Worm (Caenorhabditis elegans) whole organism, L1 larva: ENCODE results near the gene M199.9.

Experiments used
- C04F5.9 ChIP-seq: sonication (generic microtip); optimal IDR thresholded peaks from 2 replicates; lab custom pipeline; 2016; ENCODE audit warnings: missing genetic modification characterization, missing compliant biosample characterization
- C16A3.4 ChIP-seq: fragments of 150-350 bp; optimal IDR thresholded peaks from 2 replicates; lab custom pipeline; 2014; ENCODE audit warnings: missing biosample characterization, missing genetic modification characterization
- F16B12.6 ChIP-seq: fragments of 150-350 bp; optimal IDR thresholded peaks from 2 replicates; lab custom pipeline; 2014; ENCODE audit warnings: missing biosample characterization, missing genetic modification characterization
- Y116A8C.19 ChIP-seq: sonication (generic microtip); optimal IDR thresholded peaks from 2 replicates; lab custom pipeline; 2016; ENCODE audit warnings: missing compliant biosample characterization, missing genetic modification characterization, borderline replicate concordance
- alr-1 ChIP-seq: fragments of 200-800 bp; sonication (Bioruptor generic); optimal IDR thresholded peaks from 2 replicates; lab custom pipeline; 2018; ENCODE audit warnings: borderline replicate concordance, mild to moderate bottlenecking, missing genetic modification characterization, missing compliant biosample characterization
- ama-1 ChIP-seq: fragments of 150-350 bp; optimal IDR thresholded peaks from 2 replicates; lab custom pipeline; 2014
- blmp-1 ChIP-seq: fragments of 150-350 bp; optimal IDR thresholded peaks from 2 replicates; lab custom pipeline; 2014; ENCODE audit warnings: missing biosample characterization, missing genetic modification characterization
- ceh-63 ChIP-seq: fragments of 200-800 bp; sonication (Bioruptor generic); optimal IDR thresholded peaks from 2 replicates; lab custom pipeline; 2018; ENCODE audit warnings: mild to moderate bottlenecking, missing genetic modification characterization, missing compliant biosample characterization
- ceh-8 ChIP-seq: fragments of 200-800 bp; sonication (Bioruptor generic); optimal IDR thresholded peaks from 2 replicates; lab custom pipeline; 2018; ENCODE audit warnings: mild to moderate bottlenecking, missing genetic modification characterization, moderate library complexity, missing compliant biosample characterization
- ceh-88 ChIP-seq: fragments of 200-800 bp; sonication (Bioruptor generic); IDR thresholded peaks from 2 replicates; pipeline ENCODE4 v1.3.6; 2022; ENCODE audit warnings: missing genetic modification characterization, missing compliant biosample characterization
- dpl-1 ChIP-seq, 3 experiments: fragments of 150-350 bp in 2 of 3; sonication (generic microtip) in 1 of 3; optimal IDR thresholded peaks; 2 replicates each; lab custom pipeline; 2014 to 2017; ENCODE audit warnings: missing biosample characterization in 3 of 3, missing genetic modification characterization in 3 of 3, missing genetic modification reagents in 3 of 3
- egl-27 ChIP-seq, 2 experiments: fragments of 150-350 bp in 1 of 2; sonication (generic microtip); optimal IDR thresholded peaks; 3 replicates each; lab custom pipeline; 2017 to 2018; ENCODE audit warnings: missing biosample characterization in 2 of 2, missing genetic modification characterization in 2 of 2, missing genetic modification reagents in 2 of 2
- elt-2 ChIP-seq: sonication (generic microtip); optimal IDR thresholded peaks from 2 replicates; lab custom pipeline; 2016; ENCODE audit warnings: missing genetic modification characterization, mild to moderate bottlenecking, inconsistent platforms, missing compliant biosample characterization, missing genetic modification reagents
- ets-5 ChIP-seq: fragments of 200-800 bp; sonication (Bioruptor generic); IDR thresholded peaks from 2 replicates; pipeline ENCODE4 v1.3.6; 2022; ENCODE audit warnings: missing genetic modification characterization, missing compliant biosample characterization
- fkh-4 ChIP-seq: sonication (generic microtip); optimal IDR thresholded peaks from 2 replicates; lab custom pipeline; 2016; ENCODE audit warnings: missing compliant biosample characterization, missing genetic modification characterization, borderline replicate concordance
- fkh-8 ChIP-seq: sonication (generic microtip); optimal IDR thresholded peaks from 2 replicates; lab custom pipeline; 2016; ENCODE audit warnings: mild to moderate bottlenecking, missing genetic modification characterization, missing compliant biosample characterization
- fos-1 ChIP-seq: fragments of 150-350 bp; optimal IDR thresholded peaks from 2 replicates; lab custom pipeline; 2014; ENCODE audit warnings: missing biosample characterization, missing genetic modification characterization
- hlh-17 ChIP-seq: fragments of 200-800 bp; sonication (Bioruptor generic); optimal IDR thresholded peaks from 2 replicates; lab custom pipeline; 2018; ENCODE audit warnings: missing genetic modification characterization, mild to moderate bottlenecking, missing compliant biosample characterization, moderate library complexity, borderline replicate concordance
- hlh-4 ChIP-seq: sonication (generic microtip); optimal IDR thresholded peaks from 2 replicates; lab custom pipeline; 2016; ENCODE audit warnings: mild to moderate bottlenecking, missing genetic modification characterization, missing compliant biosample characterization
- irx-1 ChIP-seq: sonication (generic microtip); optimal IDR thresholded peaks from 2 replicates; lab custom pipeline; 2016; ENCODE audit warnings: missing genetic modification characterization, missing compliant biosample characterization
- jun-1 ChIP-seq: fragments of 150-350 bp; optimal IDR thresholded peaks from 2 replicates; lab custom pipeline; 2014; ENCODE audit warnings: missing biosample characterization, missing genetic modification reagents, missing genetic modification characterization
- lin-13 ChIP-seq: fragments of 150-350 bp; optimal IDR thresholded peaks from 2 replicates; lab custom pipeline; 2014; ENCODE audit warnings: missing biosample characterization, missing genetic modification reagents, missing genetic modification characterization
- lin-15B ChIP-seq: fragments of 150-350 bp; sonication (generic microtip); optimal IDR thresholded peaks from 3 replicates; lab custom pipeline; 2014; ENCODE audit warnings: missing biosample characterization, missing genetic modification characterization
- lin-35 ChIP-seq, 2 experiments: fragments of 150-350 bp; optimal IDR thresholded peaks; 2 replicates each; lab custom pipeline; 2014; ENCODE audit warnings: missing biosample characterization in 2 of 2, missing genetic modification characterization in 2 of 2, missing genetic modification reagents in 2 of 2
- mab-9 ChIP-seq: fragments of 200-800 bp; sonication (Bioruptor generic); IDR thresholded peaks from 2 replicates; pipeline ENCODE4 v1.3.6; 2022; ENCODE audit warnings: missing genetic modification reagents, missing genetic modification characterization, missing compliant biosample characterization
- mdl-1 ChIP-seq, 2 experiments: fragments of 150-350 bp; optimal IDR thresholded peaks; 2 replicates each; lab custom pipeline; 2014 to 2017; ENCODE audit warnings: missing biosample characterization in 2 of 2, missing genetic modification characterization in 2 of 2, inconsistent platforms in 1 of 2
- nhr-12 ChIP-seq: sonication (generic microtip); optimal IDR thresholded peaks from 2 replicates; lab custom pipeline; 2017; ENCODE audit warnings: missing biosample characterization, missing genetic modification characterization
- nhr-237 ChIP-seq: fragments of 150-350 bp; optimal IDR thresholded peaks from 2 replicates; lab custom pipeline; 2014; ENCODE audit warnings: missing biosample characterization, missing genetic modification characterization
- nhr-71 ChIP-seq: sonication (generic microtip); optimal IDR thresholded peaks from 2 replicates; lab custom pipeline; 2016; ENCODE audit warnings: mild to moderate bottlenecking, missing genetic modification characterization, moderate library complexity, missing compliant biosample characterization
- nhr-76 ChIP-seq: sonication (generic microtip); optimal IDR thresholded peaks from 2 replicates; lab custom pipeline; 2017; ENCODE audit warnings: missing biosample characterization, missing genetic modification characterization
- nhr-85 ChIP-seq: sonication (generic microtip); peaks from one replicate; lab custom pipeline; 2016; ENCODE audit warnings: missing genetic modification characterization, inconsistent platforms, missing compliant biosample characterization
- nhr-90 ChIP-seq: sonication (generic microtip); optimal IDR thresholded peaks from 2 replicates; lab custom pipeline; 2016; ENCODE audit warnings: mild to moderate bottlenecking, missing genetic modification characterization, missing compliant biosample characterization; ENCODE audit not compliant: poor library complexity
- skn-1 ChIP-seq: fragments of 150-350 bp; optimal IDR thresholded peaks from 2 replicates; lab custom pipeline; 2014; ENCODE audit warnings: missing biosample characterization, missing genetic modification characterization
- snpc-4 ChIP-seq: fragments of 150-350 bp; optimal IDR thresholded peaks from 2 replicates; lab custom pipeline; 2014; ENCODE audit warnings: missing biosample characterization, missing genetic modification characterization
- sox-4 ChIP-seq: sonication (generic microtip); optimal IDR thresholded peaks from 2 replicates; lab custom pipeline; 2016; ENCODE audit warnings: missing genetic modification characterization, missing compliant biosample characterization
- tbx-2 ChIP-seq: sonication (generic microtip); optimal IDR thresholded peaks from 2 replicates; lab custom pipeline; 2016; ENCODE audit warnings: missing genetic modification characterization, missing compliant biosample characterization
- unc-30 ChIP-seq: sonication (generic microtip); optimal IDR thresholded peaks from 2 replicates; lab custom pipeline; 2017; ENCODE audit warnings: missing biosample characterization, missing genetic modification characterization
- unc-86 ChIP-seq: sonication (generic microtip); optimal IDR thresholded peaks from 2 replicates; lab custom pipeline; 2016; ENCODE audit warnings: missing genetic modification characterization, missing compliant biosample characterization
- zip-4 ChIP-seq: fragments of 200-800 bp; sonication (Bioruptor generic); optimal IDR thresholded peaks from 2 replicates; lab custom pipeline; 2018; ENCODE audit warnings: mild to moderate bottlenecking, missing genetic modification characterization, moderate library complexity, missing compliant biosample characterization
- ztf-4 ChIP-seq: fragments of 150-350 bp; optimal IDR thresholded peaks from 2 replicates; lab custom pipeline; 2014; ENCODE audit warnings: missing biosample characterization, missing genetic modification characterization

The M199.9 gene

ce11 chrIV:15114324-15114723 lies 13.3 kb downstream of the M199.9 start, which contains the start of gene M199.135:
M199.135 (plus strand) TSS chrIV:15114624.
- no peak for TF ChIP-seq ama-1 (lab: Kevin White, UChicago)
- TF ChIP-seq dpl-1 (GFP tag; optimal IDR thresholded peaks at IDR 0.05; lab: Kevin White, UChicago) = no peak
- TF ChIP-seq nhr-76 (tag; lab: Kevin White, UChicago) = no peak
- no peak for TF ChIP-seq ztf-4 (tag; lab: Kevin White, UChicago)
- no peak for TF ChIP-seq lin-35 (GFP tag; optimal IDR thresholded peaks at IDR 0.05; lab: Kevin White, UChicago)
- TF ChIP-seq mab-9 (GFP tag; lab: Robert Waterston, UW) = no peak
- TF ChIP-seq irx-1 (tag; lab: Kevin White, UChicago) = no peak
- no peak for TF ChIP-seq snpc-4 (tag; lab: Kevin White, UChicago)
- TF ChIP-seq ceh-8 (GFP tag; lab: Kevin White, UChicago) = no peak
- TF ChIP-seq jun-1 (tag; lab: Kevin White, UChicago) = no peak
- no peak for TF ChIP-seq zip-4 (GFP tag; lab: Kevin White, UChicago)
- no peak for TF ChIP-seq hlh-17 (GFP tag; lab: Kevin White, UChicago)
- no peak for TF ChIP-seq hlh-4 (tag; lab: Kevin White, UChicago)
- no peak for TF ChIP-seq lin-13
- TF ChIP-seq tbx-2 (tag; lab: Kevin White, UChicago) = no peak
- TF ChIP-seq sox-4 = no peak
- TF ChIP-seq nhr-237 (tag; lab: Kevin White, UChicago) = no peak
- TF ChIP-seq ceh-63 = no peak

- TF ChIP-seq skn-1 (tag; lab: Kevin White, UChicago) = no peak
- no peak for TF ChIP-seq C04F5.9 (tag; lab: Kevin White, UChicago)
- TF ChIP-seq egl-27 (tag; optimal IDR thresholded peaks at IDR 0.05; lab: Kevin White, UChicago) = no peak
- no peak for TF ChIP-seq ceh-88
- TF ChIP-seq nhr-76 (tag; lab: Kevin White, UChicago) = no peak
- TF ChIP-seq hlh-4 (tag; lab: Kevin White, UChicago) = no peak
- no peak for TF ChIP-seq nhr-90 (tag; lab: Kevin White, UChicago)
- TF ChIP-seq Y116A8C.19 = no peak
- TF ChIP-seq nhr-71 (tag; lab: Kevin White, UChicago) = no peak
- TF ChIP-seq, all 84 proteins: peak for 0
Observed at ce11 chrIV:15113117-15113516, 14.5 kb downstream of the M199.9 start, which contains the start of gene M199.134. M199.134 (minus strand) TSS chrIV:15113217.

ce11 chrIV:15108475-15108874 lies 19.2 kb downstream of the M199.9 start, which contains the start of gene M199.2:
M199.2 (plus strand) TSS chrIV:15108775.
- TF ChIP-seq lin-13 = no peak
- no peak for TF ChIP-seq C16A3.4 (tag; lab: Kevin White, UChicago)
- TF ChIP-seq ets-5 (GFP tag; lab: Robert Waterston, UW) = no peak
- TF ChIP-seq elt-2 = no peak
- no peak for TF ChIP-seq C04F5.9 (tag; lab: Kevin White, UChicago)
- TF ChIP-seq fos-1 (tag; lab: Kevin White, UChicago) = no peak
- no peak for TF ChIP-seq mdl-1 (tag; optimal IDR thresholded peaks at IDR 0.05; lab: Kevin White, UChicago)
- no peak for TF ChIP-seq lin-15B (tag; lab: Kevin White, UChicago)
- no peak for TF ChIP-seq blmp-1
- TF ChIP-seq unc-30 (tag; lab: Kevin White, UChicago) = no peak
- no peak for TF ChIP-seq fkh-8 (tag; lab: Kevin White, UChicago)
- no peak for TF ChIP-seq F16B12.6 (tag; lab: Kevin White, UChicago)
- no peak for TF ChIP-seq nhr-12 (tag; lab: Kevin White, UChicago)
- no peak for TF ChIP-seq alr-1 (tag; lab: Kevin White, UChicago)
- TF ChIP-seq unc-86 = no peak
- no peak for TF ChIP-seq fkh-4 (tag; lab: Kevin White, UChicago)
- no peak for TF ChIP-seq jun-1 (tag; lab: Kevin White, UChicago)
- TF ChIP-seq nhr-85 (tag; lab: Kevin White, UChicago) = no peak
- TF ChIP-seq, all 84 proteins: peak for 0
